Fruit fly (Drosophila melanogaster): ENCODE results near the gene CG34150.

Gene CG34150

DNA sequence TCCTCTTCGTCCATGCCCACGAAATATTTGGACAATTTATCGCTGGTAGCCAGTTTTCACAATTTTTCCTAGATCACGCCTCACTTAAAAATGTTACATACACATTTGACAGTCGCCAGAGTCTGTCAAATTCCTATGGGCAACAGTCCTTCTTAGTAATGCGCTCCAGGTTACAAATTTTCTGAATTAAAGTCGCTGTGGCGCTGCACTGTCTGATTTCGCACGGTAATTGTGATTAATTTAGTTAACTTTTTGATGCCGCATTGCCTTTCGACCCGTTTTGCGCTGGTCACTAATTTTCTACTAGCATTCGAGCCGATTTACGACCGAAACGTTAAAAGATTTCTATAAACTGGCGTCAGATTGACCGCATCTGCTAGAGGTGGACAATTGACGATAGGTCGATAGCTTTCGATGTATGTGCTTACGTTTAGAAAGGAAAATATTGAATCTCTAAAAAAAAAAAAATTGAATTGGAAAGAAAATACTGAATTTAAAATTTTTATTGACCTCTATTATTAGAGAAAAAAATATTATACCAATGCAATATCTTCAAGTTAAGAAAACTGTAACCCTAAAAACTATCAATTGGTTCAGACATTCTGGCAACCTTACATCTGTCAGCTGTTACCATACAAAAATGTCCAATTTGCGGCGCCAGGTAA is at the start of gene CG34150, which contains the start of gene lili (continued):
- TF ChIP-seq cwo (GFP tag; optimal IDR thresholded peaks at IDR 0.05) (peak; percentile 40), Nf-YC (tag; optimal IDR thresholded peaks at IDR 0.05) (peak; percentile 75), dimm (GFP tag; IDR thresholded peaks at IDR 0.05) (no peak), CG10979 (tag; optimal IDR thresholded peaks at IDR 0.05) (peak; percentile 57), CG15601 (tag; optimal IDR thresholded peaks at IDR 0.05) (peak; percentile 84), CG17385 (GFP tag; optimal IDR thresholded peaks at IDR 0.05) (peak; percentile 63), CG11723 (GFP tag; optimal IDR thresholded peaks at IDR 0.05) (peak; percentile 11), CG4404 (GFP tag; IDR thresholded peaks at IDR 0.05) (peak; percentile 40; the same call in 1 of the 2 replicates), CG31388 (GFP tag; optimal IDR thresholded peaks at IDR 0.05) (peak; percentile 77), Dp (GFP tag; optimal IDR thresholded peaks at IDR 0.05) (peak; percentile 67), CG13287 (GFP tag; IDR thresholded peaks at IDR 0.05; ENCODE audit: partially characterized antibody) (peak; percentile 88), chn (GFP tag; optimal IDR thresholded peaks at IDR 0.05) (peak; percentile 78), Mrtf (GFP tag; IDR thresholded peaks at IDR 0.05) (0 out of 3 replicates have a peak, but pooled peaks have one; percentile 45), ac (GFP tag; optimal IDR thresholded peaks at IDR 0.05) (no peak), CG32532 (GFP tag; IDR thresholded peaks at IDR 0.05) (peak; percentile 81), CG1233 (GFP tag; optimal IDR thresholded peaks at IDR 0.05) (peak; percentile 64), CG12104 (GFP tag; optimal IDR thresholded peaks at IDR 0.05) (peak; percentile 52), Dll (GFP tag; IDR thresholded peaks at IDR 0.05; ENCODE audit: partially characterized antibody) (peak; percentile 88), gcm2 (GFP tag; optimal IDR thresholded peaks at IDR 0.05) (peak; percentile 48), pb (GFP tag; optimal IDR thresholded peaks at IDR 0.05) (no peak), p53 (GFP tag; optimal IDR thresholded peaks at IDR 0.05) (peak; percentile 50), CG12071 (GFP tag; optimal IDR thresholded peaks at IDR 0.05) (no peak), twi (tag; optimal IDR thresholded peaks at IDR 0.05) (peak; percentile 56), yki (optimal IDR thresholded peaks at IDR 0.05) (no peak), tll (GFP tag; optimal IDR thresholded peaks at IDR 0.05) (peak in 1 of 2 experiments; percentile 9), dati (GFP tag; IDR thresholded peaks at IDR 0.05) (no peak), tap (tag; optimal IDR thresholded peaks at IDR 0.05) (no peak), CG4282 (GFP tag; optimal IDR thresholded peaks at IDR 0.05) (no peak), CG12769 (tag; optimal IDR thresholded peaks at IDR 0.05) (no peak), ERR (GFP tag; optimal IDR thresholded peaks at IDR 0.05) (peak; percentile 62), D19B (GFP tag; optimal IDR thresholded peaks at IDR 0.05) (peak; percentile 19), CG4854 (GFP tag; optimal IDR thresholded peaks at IDR 0.05) (peak; percentile 61), gce (GFP tag; IDR thresholded peaks at IDR 0.05) (no peak), NfI (GFP tag; optimal IDR thresholded peaks at IDR 0.05) (peak; percentile 69), pzg (GFP tag; optimal IDR thresholded peaks at IDR 0.05) (peak; percentile 60), HmgD (GFP tag; optimal IDR thresholded peaks at IDR 0.05) (no peak), CG14441 (GFP tag; IDR thresholded peaks at IDR 0.05) (peak; percentile 62; the same call in 1 of the 2 replicates), CG5245 (GFP tag; optimal IDR thresholded peaks at IDR 0.05) (peak; percentile 73), Optix (GFP tag; IDR thresholded peaks at IDR 0.05) (no peak), oc (tag; optimal IDR thresholded peaks at IDR 0.05) (no peak), CG8359 (GFP tag; optimal IDR thresholded peaks at IDR 0.05; ENCODE audit: borderline replicate concordance) (no peak), CG9797 (GFP tag; optimal IDR thresholded peaks at IDR 0.05) (peak; percentile 46), CG11398 (GFP tag; optimal IDR thresholded peaks at IDR 0.05) (no peak), pfk (GFP tag; optimal IDR thresholded peaks at IDR 0.05) (no peak), Kr (GFP tag; optimal IDR thresholded peaks at IDR 0.05) (no peak), tup (GFP tag; optimal IDR thresholded peaks at IDR 0.05) (no peak), Poxn (GFP tag; IDR thresholded peaks at IDR 0.05) (no peak), Fer1 (GFP tag; optimal IDR thresholded peaks at IDR 0.05) (peak; percentile 69), CG7745 (tag; optimal IDR thresholded peaks at IDR 0.05) (no peak), Max (GFP tag; optimal IDR thresholded peaks at IDR 0.05) (peak; percentile 79)

All from whole organism, embryonic.